Worm (Caenorhabditis elegans): Measurements from ENCODE around the gene C33D9.3.

Gene C33D9.3

ce11 chrIV:8758620-8759019, 34.1 kb downstream of the C33D9.3 start (continued):
- peak in 1 of 2 experiments; percentile 52 for TF ChIP-seq lsy-2 (tag; optimal IDR thresholded peaks at IDR 0.05)
- TF ChIP-seq mxl-3 (GFP tag; optimal IDR thresholded peaks at IDR 0.05), result no peak
- no peak for TF ChIP-seq skn-1 (tag; optimal IDR thresholded peaks at IDR 0.05)
- no peak for TF ChIP-seq set-16 (GFP tag; IDR thresholded peaks at IDR 0.05)
- TF ChIP-seq ceh-28 (tag; optimal IDR thresholded peaks at IDR 0.05), result no peak
- TF ChIP-seq mep-1 (tag; optimal IDR thresholded peaks at IDR 0.05), result peak; percentile 40
- no peak for TF ChIP-seq egl-27 (tag; optimal IDR thresholded peaks at IDR 0.05)
- no peak for TF ChIP-seq vab-7 (GFP tag; IDR thresholded peaks at IDR 0.05)
- no peak for TF ChIP-seq unc-62 (GFP tag; optimal IDR thresholded peaks at IDR 0.05 in 1 of 2)
- TF ChIP-seq unc-62 (tag; optimal IDR thresholded peaks at IDR 0.05), result no peak
- TF ChIP-seq Y75B8A.6 (GFP tag; IDR thresholded peaks at IDR 0.05), result no peak
- TF ChIP-seq lim-7 (GFP tag; IDR thresholded peaks at IDR 0.05), result no peak
- no peak for TF ChIP-seq nhr-6 (tag; optimal IDR thresholded peaks at IDR 0.05)
- TF ChIP-seq tra-1 (GFP tag; IDR thresholded peaks at IDR 0.05), result no peak
- TF ChIP-seq ceh-44 (GFP tag; IDR thresholded peaks at IDR 0.05), result no peak
- peak; percentile 75 for TF ChIP-seq ctbp-1 (GFP tag; IDR thresholded peaks at IDR 0.05)
- no peak for TF ChIP-seq F10B5.3 (tag; optimal IDR thresholded peaks at IDR 0.05)
- TF ChIP-seq daf-19 (GFP tag; conservative IDR thresholded peaks at IDR 0.05), result no peak
- TF ChIP-seq hlh-30 (tag; optimal IDR thresholded peaks at IDR 0.05; ENCODE audit: insufficient read depth), result peak; percentile 34
- no peak for TF ChIP-seq fos-1 (tag; optimal IDR thresholded peaks at IDR 0.05)
- no peak for TF ChIP-seq tag-97 (GFP tag; IDR thresholded peaks at IDR 0.05)
- no peak for TF ChIP-seq ces-1 (GFP tag; optimal IDR thresholded peaks at IDR 0.05)
- no peak for TF ChIP-seq nhr-111 (GFP tag; optimal IDR thresholded peaks at IDR 0.05)
- TF ChIP-seq ama-1 (optimal IDR thresholded peaks at IDR 0.05), result no peak
- no peak for TF ChIP-seq F49E8.2 (tag; optimal IDR thresholded peaks at IDR 0.05; ENCODE audit: borderline replicate concordance)
- no peak for TF ChIP-seq dmd-6 (GFP tag; IDR thresholded peaks at IDR 0.05)
- TF ChIP-seq Y48G9A.11 (GFP tag; IDR thresholded peaks at IDR 0.05), result no peak

ce11 chrIV:8757729-8758128, 35.0 kb downstream of the C33D9.3 start:
- TF ChIP-seq ztf-7 (tag; optimal IDR thresholded peaks at IDR 0.05), result no peak
- no peak for TF ChIP-seq zip-11 (GFP tag; IDR thresholded peaks at IDR 0.05)
- no peak for TF ChIP-seq madf-9 (GFP tag; conservative IDR thresholded peaks at IDR 0.05)
- no peak for TF ChIP-seq zfp-3 (GFP tag; conservative IDR thresholded peaks at IDR 0.05)
- TF ChIP-seq ctbp-1 (GFP tag; IDR thresholded peaks at IDR 0.05), result no peak
- TF ChIP-seq ama-1 (optimal IDR thresholded peaks at IDR 0.05), result no peak
- TF ChIP-seq spr-1 (tag; optimal IDR thresholded peaks at IDR 0.05), result no peak
- TF ChIP-seq aha-1 (tag), result peak; percentile 12
- no peak for TF ChIP-seq lin-29 (GFP tag; IDR thresholded peaks at IDR 0.05)
- no peak for TF ChIP-seq lin-15B (tag; optimal IDR thresholded peaks at IDR 0.05)
- no peak for TF ChIP-seq egl-43 (GFP tag; IDR thresholded peaks at IDR 0.05)
- TF ChIP-seq Y105C5A.15 (GFP tag; IDR thresholded peaks at IDR 0.05), result no peak
- TF ChIP-seq nhr-25 (tag; optimal IDR thresholded peaks at IDR 0.05; ENCODE audit: borderline replicate concordance, insufficient read depth), result no peak
- no peak for TF ChIP-seq zip-2 (tag; optimal IDR thresholded peaks at IDR 0.05)
- TF ChIP-seq lin-38 (GFP tag; IDR thresholded peaks at IDR 0.05), result no peak
- peak; percentile 7 for TF ChIP-seq nhr-11 (tag; optimal IDR thresholded peaks at IDR 0.05)
- no peak for TF ChIP-seq F37D6.2 (tag; optimal IDR thresholded peaks at IDR 0.05)
- peak in 1 of 2 experiments; percentile 74 for TF ChIP-seq unc-62 (GFP tag; optimal IDR thresholded peaks at IDR 0.05 in 1 of 2)
- no peak for TF ChIP-seq unc-62 (tag; optimal IDR thresholded peaks at IDR 0.05)
- TF ChIP-seq madf-5 (GFP tag; IDR thresholded peaks at IDR 0.05), result no peak
- TF ChIP-seq Y48G9A.11 (GFP tag; IDR thresholded peaks at IDR 0.05), result no peak
- no peak for TF ChIP-seq vab-7 (GFP tag; IDR thresholded peaks at IDR 0.05)
- TF ChIP-seq nhr-28 (tag; optimal IDR thresholded peaks at IDR 0.05), result peak; percentile 61
- TF ChIP-seq zfp-2 (tag; optimal IDR thresholded peaks at IDR 0.05), result no peak
- TF ChIP-seq lin-1 (GFP tag; IDR thresholded peaks at IDR 0.05), result peak; percentile 71; the same call in 1 of the 2 replicates
- TF ChIP-seq daf-8 (GFP tag; IDR thresholded peaks at IDR 0.05), result no peak
- no peak for TF ChIP-seq unc-130 (GFP tag; optimal IDR thresholded peaks at IDR 0.05)
- no peak for TF ChIP-seq mep-1 (tag; optimal IDR thresholded peaks at IDR 0.05)
- TF ChIP-seq mxl-2 (GFP tag; conservative IDR thresholded peaks at IDR 0.05), result no peak
- no peak for TF ChIP-seq cey-2 (tag; optimal IDR thresholded peaks at IDR 0.05; ENCODE audit: borderline replicate concordance, insufficient read depth)
- no peak for TF ChIP-seq tag-97 (GFP tag; IDR thresholded peaks at IDR 0.05)
- TF ChIP-seq daf-12 (tag; optimal IDR thresholded peaks at IDR 0.05), result no peak
- TF ChIP-seq nhr-76 (tag; optimal IDR thresholded peaks at IDR 0.05), result no peak
